Worm (Caenorhabditis elegans) whole organism, midembryonic: ENCODE data around the gene hyl-1.

Experiments used
- T22C8.4 ChIP-seq: fragments of 200-800 bp; sonication (Bioruptor generic); IDR thresholded peaks from 2 replicates; pipeline ENCODE4 v1.3.6; 2022; ENCODE audit warnings: missing genetic modification characterization, missing compliant biosample characterization
- cog-1 ChIP-seq: sonication (generic microtip); optimal IDR thresholded peaks from 2 replicates; lab custom pipeline; 2016; ENCODE audit warnings: missing genetic modification characterization, missing compliant biosample characterization
- med-1 ChIP-seq: sonication (generic microtip); optimal IDR thresholded peaks from 2 replicates; lab custom pipeline; 2017; ENCODE audit warnings: missing genetic modification characterization, mild to moderate bottlenecking, missing compliant biosample characterization, antibody characterized with exemption, missing genetic modification reagents; ENCODE audit not compliant: insufficient read depth
- tab-1 ChIP-seq: fragments of 200-800 bp; sonication (Bioruptor generic); IDR thresholded peaks from 2 replicates; pipeline ENCODE4 v1.3.6; 2022; ENCODE audit warnings: missing genetic modification characterization, missing compliant biosample characterization
- ztf-23 ChIP-seq: fragments of 200-800 bp; sonication (Bioruptor generic); IDR thresholded peaks from 2 replicates; pipeline ENCODE4 v1.3.6; 2022; ENCODE audit warnings: missing genetic modification reagents, missing genetic modification characterization, missing compliant biosample characterization
- ztf-29 ChIP-seq: fragments of 200-800 bp; sonication (Bioruptor generic); IDR thresholded peaks from 2 replicates; pipeline ENCODE4 v1.3.6; 2022; ENCODE audit warnings: missing genetic modification reagents, missing genetic modification characterization, missing compliant biosample characterization

ce11 chrIV:8534997-8535414 is 3.9 kb upstream of the hyl-1 start:
- TF ChIP-seq T22C8.4 (GFP tag; lab: Robert Waterston, UW): no peak
- no peak for TF ChIP-seq cog-1
- no peak for TF ChIP-seq ztf-29 (GFP tag; lab: Robert Waterston, UW)
- TF ChIP-seq tab-1: no peak
- TF ChIP-seq ztf-23 (GFP tag; lab: Robert Waterston, UW): no peak
- TF ChIP-seq med-1: no peak
